Fruit fly (Drosophila melanogaster): ENCODE data around the gene crn.

Gene crn

DNA sequence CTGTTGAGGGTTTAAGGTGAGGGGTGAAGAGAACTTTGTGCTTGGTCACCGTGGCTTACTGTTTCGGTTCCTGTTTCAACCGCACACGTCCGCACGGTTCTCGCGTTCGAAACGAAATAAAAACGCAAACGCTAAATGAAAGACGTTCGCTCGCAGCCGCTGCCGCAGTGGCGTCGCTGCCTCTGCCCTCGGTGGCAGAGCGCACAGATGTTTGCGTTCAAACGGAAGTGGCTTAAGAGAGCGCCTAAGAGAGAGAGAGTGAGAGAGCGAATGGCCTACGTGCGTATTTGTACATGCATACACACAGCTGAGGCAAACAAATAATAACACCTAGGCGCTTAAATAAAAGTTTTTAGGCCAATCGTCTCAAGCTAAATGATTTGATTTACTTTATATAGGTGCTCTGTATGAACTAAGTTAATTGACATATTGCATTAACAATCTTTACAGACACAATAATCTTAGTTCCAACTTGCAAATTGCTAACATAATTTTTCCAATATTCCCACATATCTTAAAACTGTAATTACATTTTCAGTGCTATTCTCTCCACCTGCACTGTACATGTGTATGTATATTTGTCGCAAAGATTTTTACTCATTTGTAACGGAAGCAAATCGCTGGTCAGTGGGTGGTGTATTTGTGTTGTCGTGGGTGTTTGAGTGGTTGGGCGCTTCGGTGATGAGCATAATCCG, 43.7 kb upstream of the crn start, which contains the start of gene CG2865 (continued):
- peak; percentile 83 for TF ChIP-seq dm (GFP tag; optimal IDR thresholded peaks at IDR 0.05)
- TF ChIP-seq CG17385 (GFP tag; optimal IDR thresholded peaks at IDR 0.05), result peak; percentile 94
- peak; percentile 91 for TF ChIP-seq CG4424 (GFP tag; optimal IDR thresholded peaks at IDR 0.05)
- peak; percentile 57 for TF ChIP-seq CG9876 (GFP tag; optimal IDR thresholded peaks at IDR 0.05)
- peak in 1 of 2 experiments; percentile 99 for TF ChIP-seq eve (GFP tag; optimal IDR thresholded peaks at IDR 0.05)
- peak; percentile 17 for TF ChIP-seq ash1 (GFP tag; optimal IDR thresholded peaks at IDR 0.05)
- TF ChIP-seq CG8359 (GFP tag; optimal IDR thresholded peaks at IDR 0.05; ENCODE audit: borderline replicate concordance), result peak; percentile 84
- TF ChIP-seq CG7271 (tag; optimal IDR thresholded peaks at IDR 0.05), result peak; percentile 56
- TF ChIP-seq Doc3 (GFP tag; IDR thresholded peaks at IDR 0.05; ENCODE audit: partially characterized antibody), result no peak
- TF ChIP-seq odd (GFP tag; optimal IDR thresholded peaks at IDR 0.05), result peak; percentile 97
- peak; percentile 68 for TF ChIP-seq CG33213 (GFP tag; optimal IDR thresholded peaks at IDR 0.05)
- peak; percentile 95 for TF ChIP-seq HHEX (GFP tag; optimal IDR thresholded peaks at IDR 0.05)
- TF ChIP-seq CG18476 (GFP tag; optimal IDR thresholded peaks at IDR 0.05), result peak; percentile 84
- peak; percentile 78 for TF ChIP-seq repo (GFP tag; optimal IDR thresholded peaks at IDR 0.05)
- peak; percentile 86 for TF ChIP-seq Dad (GFP tag; optimal IDR thresholded peaks at IDR 0.05)
- TF ChIP-seq CG10209 (GFP tag; optimal IDR thresholded peaks at IDR 0.05), result peak; percentile 94
- TF ChIP-seq mirr (GFP tag; optimal IDR thresholded peaks at IDR 0.05), result peak; percentile 96
- TF ChIP-seq org-1 (GFP tag; optimal IDR thresholded peaks at IDR 0.05), result peak; percentile 95
- TF ChIP-seq CG1647 (GFP tag; optimal IDR thresholded peaks at IDR 0.05), result peak; percentile 80
- peak; percentile 94 for TF ChIP-seq CG10979 (tag; optimal IDR thresholded peaks at IDR 0.05)
- peak; percentile 49 for TF ChIP-seq CG15073 (GFP tag; optimal IDR thresholded peaks at IDR 0.05)
- TF ChIP-seq CG4854 (GFP tag; optimal IDR thresholded peaks at IDR 0.05), result peak; percentile 73
- TF ChIP-seq dmrt11E (tag; optimal IDR thresholded peaks at IDR 0.05), result peak; percentile 92
- peak; percentile 93 for TF ChIP-seq CG15696 (tag; optimal IDR thresholded peaks at IDR 0.05)
- peak; percentile 90 for TF ChIP-seq CG2875 (GFP tag; optimal IDR thresholded peaks at IDR 0.05)
- TF ChIP-seq sr (GFP tag; IDR thresholded peaks at IDR 0.05), result peak; percentile 93
- peak; percentile 83 for TF ChIP-seq Deaf1 (tag; optimal IDR thresholded peaks at IDR 0.05)
- TF ChIP-seq HLH3B (GFP tag; IDR thresholded peaks at IDR 0.05), result peak; percentile 84
- TF ChIP-seq CG32772 (GFP tag; IDR thresholded peaks at IDR 0.05), result peak; percentile 80
- peak; percentile 91 for TF ChIP-seq kay (GFP tag; optimal IDR thresholded peaks at IDR 0.05)
- peak; percentile 83 for TF ChIP-seq pb (GFP tag; optimal IDR thresholded peaks at IDR 0.05)
- TF ChIP-seq prd (optimal IDR thresholded peaks at IDR 0.05), result no peak
- TF ChIP-seq prd (GFP tag; IDR thresholded peaks at IDR 0.05), result peak; percentile 90
- TF ChIP-seq chinmo (GFP tag; IDR thresholded peaks at IDR 0.05; ENCODE audit: partially characterized antibody), result peak; percentile 92
- peak; percentile 83 for TF ChIP-seq CG4617 (GFP tag; optimal IDR thresholded peaks at IDR 0.05; ENCODE audit: borderline replicate concordance)
- TF ChIP-seq Myb (GFP tag; optimal IDR thresholded peaks at IDR 0.05), result peak; percentile 82
- peak; percentile 90 for TF ChIP-seq CG3847 (GFP tag; IDR thresholded peaks at IDR 0.05)
- TF ChIP-seq vnd (GFP tag; IDR thresholded peaks at IDR 0.05; ENCODE audit: partially characterized antibody), result no peak
- peak; percentile 57 for TF ChIP-seq fd102C (GFP tag; optimal IDR thresholded peaks at IDR 0.05)
- TF ChIP-seq CG17612 (GFP tag; IDR thresholded peaks at IDR 0.05), result no peak
- peak; percentile 62 for TF ChIP-seq CG3065 (GFP tag; optimal IDR thresholded peaks at IDR 0.05)
- peak; percentile 92 for TF ChIP-seq lbe (GFP tag; optimal IDR thresholded peaks at IDR 0.05)
- peak; percentile 40 to 78 for TF ChIP-seq insv (GFP tag; optimal IDR thresholded peaks at IDR 0.05)
- peak; percentile 75 for TF ChIP-seq en (GFP tag; optimal IDR thresholded peaks at IDR 0.05)
- peak; percentile 11 for TF ChIP-seq CG9797 (GFP tag; optimal IDR thresholded peaks at IDR 0.05)
- peak; percentile 88 for TF ChIP-seq CG8281 (tag; optimal IDR thresholded peaks at IDR 0.05)
- TF ChIP-seq Hmr (GFP tag; optimal IDR thresholded peaks at IDR 0.05), result peak; percentile 97
- TF ChIP-seq cas (GFP tag; IDR thresholded peaks at IDR 0.05), result peak; percentile 74
- TF ChIP-seq ind (GFP tag; optimal IDR thresholded peaks at IDR 0.05), result peak; percentile 91
